Worm (Caenorhabditis elegans): Measurements from ENCODE around the gene syp-1.

DNA sequence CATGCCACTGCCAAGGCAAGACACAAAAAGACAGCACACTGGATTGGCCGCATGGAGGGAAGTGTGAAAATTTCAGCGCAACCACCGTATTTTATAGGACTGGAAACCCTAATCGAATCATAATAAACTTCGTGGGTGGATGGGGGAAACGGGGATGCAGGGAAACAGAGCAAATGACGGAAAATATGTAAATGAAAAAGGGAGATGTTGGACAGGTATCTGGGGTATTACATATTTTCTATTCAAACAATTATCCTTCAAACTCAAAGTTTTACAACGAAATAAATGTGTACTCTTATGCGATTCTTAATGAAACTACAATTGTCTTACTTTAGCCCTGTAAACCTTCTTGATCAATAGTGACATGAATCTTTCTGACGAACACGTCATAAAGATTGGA is 15.7 kb downstream of the syp-1 start, which contains the start of gene F26D2.16:
- TF ChIP-seq lin-13 (tag; optimal IDR thresholded peaks at IDR 0.05) = no peak
- no peak for TF ChIP-seq mep-1 (tag; optimal IDR thresholded peaks at IDR 0.05)
- TF ChIP-seq M03D4.4 (tag; optimal IDR thresholded peaks at IDR 0.05) = no peak
- no peak for TF ChIP-seq nhr-12 (tag; optimal IDR thresholded peaks at IDR 0.05)
- TF ChIP-seq mab-5 (tag; optimal IDR thresholded peaks at IDR 0.05) = no peak
- no peak for TF ChIP-seq unc-39 (tag; optimal IDR thresholded peaks at IDR 0.05)
- TF ChIP-seq elt-3 (tag; optimal IDR thresholded peaks at IDR 0.05) = no peak
- TF ChIP-seq unc-62 (GFP tag; optimal IDR thresholded peaks at IDR 0.05) = no peak
- TF ChIP-seq ztf-11 (tag; optimal IDR thresholded peaks at IDR 0.05) = no peak
- TF ChIP-seq unc-120 (tag; optimal IDR thresholded peaks at IDR 0.05; ENCODE audit: poor library complexity, severe bottlenecking) = no peak
- TF ChIP-seq ces-1 (GFP tag; optimal IDR thresholded peaks at IDR 0.05) = no peak

All from whole organism, mixed stage, embryonic.